Worm (Caenorhabditis elegans) whole organism, L4 larva: Measurements from ENCODE around the gene emc-2.
A peak's percentile ranks its signal among the peaks of the same experiment; 100 is the strongest.

Experiments
- F37D6.2 ChIP-seq: sonication (generic microtip); optimal IDR thresholded peaks from 2 replicates; lab custom pipeline; 2016; ENCODE audit warnings: mild to moderate bottlenecking, missing genetic modification characterization, missing compliant biosample characterization
- F44E2.7 ChIP-seq: fragments of 200-800 bp; sonication (Bioruptor generic); IDR thresholded peaks from 2 replicates; pipeline ENCODE4 v2.1.2; 2022; ENCODE audit warnings: missing genetic modification characterization, missing compliant biosample characterization
- F49E8.2 ChIP-seq: sonication (generic microtip); optimal IDR thresholded peaks from 2 replicates; lab custom pipeline; 2016; ENCODE audit warnings: missing compliant biosample characterization, mild to moderate bottlenecking, missing genetic modification characterization, borderline replicate concordance
- R02D3.7 ChIP-seq: fragments of 150-350 bp; sonication (generic microtip); optimal IDR thresholded peaks from 3 replicates; lab custom pipeline; 2014; ENCODE audit warnings: missing biosample characterization, missing genetic modification characterization
- T26A8.4 ChIP-seq: fragments of 200-800 bp; sonication (Bioruptor generic); IDR thresholded peaks from 2 replicates; pipeline ENCODE4 v1.3.6; 2022; ENCODE audit warnings: missing genetic modification characterization, missing compliant biosample characterization
- Y48G9A.11 ChIP-seq: fragments of 200-800 bp; sonication (Bioruptor generic); IDR thresholded peaks from 2 replicates; pipeline ENCODE4 v1.3.6; 2022; ENCODE audit warnings: missing genetic modification reagents, missing genetic modification characterization, missing compliant biosample characterization
- Y5F2A.4 ChIP-seq: fragments of 200-800 bp; sonication (Bioruptor generic); optimal IDR thresholded peaks from 2 replicates; lab custom pipeline; 2018; ENCODE audit warnings: mild to moderate bottlenecking, missing genetic modification characterization, missing compliant biosample characterization
- aly-2 ChIP-seq: sonication (generic microtip); optimal IDR thresholded peaks from 2 replicates; lab custom pipeline; 2018; ENCODE audit warnings: missing biosample characterization, missing genetic modification characterization
- ama-1 ChIP-seq: fragments of 150-350 bp; optimal IDR thresholded peaks from 2 replicates; lab custom pipeline; 2014; ENCODE audit warnings: inconsistent platforms, mixed read lengths
- arid-1 ChIP-seq: fragments of 200-800 bp; sonication (Bioruptor generic); conservative IDR thresholded peaks from 2 replicates; pipeline ENCODE4 v1.3.6; 2022; ENCODE audit warnings: missing genetic modification reagents, missing genetic modification characterization, missing compliant biosample characterization
- attf-4 ChIP-seq: sonication (generic microtip); optimal IDR thresholded peaks from 3 replicates; lab custom pipeline; 2017; ENCODE audit warnings: missing biosample characterization, missing genetic modification characterization
- ceh-20 ChIP-seq: fragments of 200-800 bp; sonication (Bioruptor generic); IDR thresholded peaks from 2 replicates; pipeline ENCODE4 v1.3.6; 2022; ENCODE audit warnings: missing genetic modification reagents, missing genetic modification characterization, missing compliant biosample characterization
- ceh-82 ChIP-seq: sonication (generic microtip); optimal IDR thresholded peaks from 2 replicates; lab custom pipeline; 2017; ENCODE audit warnings: missing biosample characterization, missing genetic modification characterization
- cey-2 ChIP-seq: sonication (generic microtip); optimal IDR thresholded peaks from 3 replicates; lab custom pipeline; 2017; ENCODE audit warnings: missing genetic modification characterization, mild to moderate bottlenecking, missing compliant biosample characterization, antibody characterized with exemption, borderline replicate concordance; ENCODE audit not compliant: insufficient read depth
- daf-12 ChIP-seq: fragments of 150-350 bp; optimal IDR thresholded peaks from 2 replicates; lab custom pipeline; 2014; ENCODE audit warnings: missing biosample characterization, missing genetic modification reagents, missing genetic modification characterization
- daf-19 ChIP-seq: fragments of 200-800 bp; sonication (Bioruptor generic); conservative IDR thresholded peaks from 2 replicates; pipeline ENCODE4 v1.3.6; 2022; ENCODE audit warnings: missing genetic modification characterization, missing compliant biosample characterization
- daf-8 ChIP-seq: fragments of 200-800 bp; sonication (Bioruptor generic); IDR thresholded peaks from 2 replicates; pipeline ENCODE4 v1.3.6; 2022; ENCODE audit warnings: missing genetic modification characterization, missing compliant biosample characterization
- dmd-9 ChIP-seq: fragments of 200-800 bp; sonication (Bioruptor generic); IDR thresholded peaks from 2 replicates; pipeline ENCODE4 v1.3.6; 2022; ENCODE audit warnings: missing genetic modification reagents, missing genetic modification characterization, missing compliant biosample characterization
- dpl-1 ChIP-seq: fragments of 150-350 bp; optimal IDR thresholded peaks from 2 replicates; lab custom pipeline; 2014; ENCODE audit warnings: missing biosample characterization, missing genetic modification reagents, missing genetic modification characterization
- egl-43 ChIP-seq: fragments of 200-800 bp; sonication (Bioruptor generic); IDR thresholded peaks from 2 replicates; pipeline ENCODE4 v1.3.6; 2022; ENCODE audit warnings: missing genetic modification reagents, missing genetic modification characterization, missing compliant biosample characterization
- fkh-10 ChIP-seq: fragments of 150-350 bp; optimal IDR thresholded peaks from 2 replicates; lab custom pipeline; 2014; ENCODE audit warnings: missing biosample characterization, missing genetic modification reagents, missing genetic modification characterization
- fos-1 ChIP-seq: fragments of 150-350 bp; optimal IDR thresholded peaks from 2 replicates; lab custom pipeline; 2014; ENCODE audit warnings: missing biosample characterization, missing genetic modification characterization
- gei-8 ChIP-seq: fragments of 200-800 bp; sonication (Bioruptor generic); optimal IDR thresholded peaks from 2 replicates; lab custom pipeline; 2018; ENCODE audit warnings: mild to moderate bottlenecking, missing genetic modification characterization, missing compliant biosample characterization
- lim-7 ChIP-seq: fragments of 200-800 bp; sonication (Bioruptor generic); IDR thresholded peaks from 2 replicates; pipeline ENCODE4 v1.3.6; 2022; ENCODE audit warnings: missing genetic modification characterization, missing compliant biosample characterization
- lin-13 ChIP-seq: fragments of 150-350 bp; optimal IDR thresholded peaks from 2 replicates; lab custom pipeline; 2014; ENCODE audit warnings: missing biosample characterization, missing genetic modification reagents, missing genetic modification characterization
- lin-15B ChIP-seq: fragments of 150-350 bp; sonication (generic microtip); optimal IDR thresholded peaks from 3 replicates; lab custom pipeline; 2014; ENCODE audit warnings: missing biosample characterization, missing genetic modification characterization
- lin-29 ChIP-seq: fragments of 200-800 bp; sonication (Bioruptor generic); IDR thresholded peaks from 2 replicates; pipeline ENCODE4 v1.3.6; 2022; ENCODE audit warnings: missing genetic modification reagents, missing genetic modification characterization, missing compliant biosample characterization
- lin-39 ChIP-seq: fragments of 150-350 bp; optimal IDR thresholded peaks from 2 replicates; lab custom pipeline; 2014; ENCODE audit warnings: missing biosample characterization, missing genetic modification reagents, missing genetic modification characterization
- lir-3 ChIP-seq: sonication (generic microtip); optimal IDR thresholded peaks from 2 replicates; lab custom pipeline; 2016; ENCODE audit warnings: mild to moderate bottlenecking, missing genetic modification characterization, missing compliant biosample characterization
- lsy-2 ChIP-seq, 2 experiments: fragments of 150-350 bp in 1 of 2; sonication (generic microtip) in 1 of 2; optimal IDR thresholded peaks; 2 replicates each; lab custom pipeline; 2014 to 2017; ENCODE audit warnings: missing biosample characterization in 2 of 2, missing genetic modification characterization in 2 of 2
- mdl-1 ChIP-seq, 2 experiments: fragments of 150-350 bp in 1 of 2; sonication (generic microtip) in 1 of 2; optimal IDR thresholded peaks; 2 replicates each; lab custom pipeline; 2014 to 2017; ENCODE audit warnings: missing biosample characterization in 2 of 2, missing genetic modification characterization in 2 of 2
- mxl-2 ChIP-seq: fragments of 200-800 bp; sonication (Bioruptor generic); conservative IDR thresholded peaks from 2 replicates; pipeline ENCODE4 v1.3.6; 2022; ENCODE audit warnings: missing genetic modification reagents, missing genetic modification characterization, missing compliant biosample characterization
- nhr-102 ChIP-seq: sonication (generic microtip); optimal IDR thresholded peaks from 2 replicates; lab custom pipeline; 2016; ENCODE audit warnings: mild to moderate bottlenecking, missing genetic modification characterization, moderate library complexity, missing compliant biosample characterization
- nhr-111 ChIP-seq: fragments of 200-800 bp; sonication (Bioruptor generic); optimal IDR thresholded peaks from 2 replicates; lab custom pipeline; 2018; ENCODE audit warnings: mild to moderate bottlenecking, missing genetic modification characterization, missing compliant biosample characterization
- nhr-237 ChIP-seq: sonication (generic microtip); optimal IDR thresholded peaks from 2 replicates; lab custom pipeline; 2017; ENCODE audit warnings: missing biosample characterization, missing genetic modification characterization
- nhr-25 ChIP-seq: sonication (generic microtip); optimal IDR thresholded peaks from 2 replicates; lab custom pipeline; 2017; ENCODE audit warnings: missing genetic modification characterization, mild to moderate bottlenecking, missing compliant biosample characterization, antibody characterized with exemption, moderate library complexity, borderline replicate concordance; ENCODE audit not compliant: insufficient read depth
- nhr-41 ChIP-seq: fragments of 200-800 bp; sonication (Bioruptor generic); IDR thresholded peaks from 2 replicates; pipeline ENCODE4 v1.3.6; 2022; ENCODE audit warnings: missing genetic modification reagents, missing genetic modification characterization, missing compliant biosample characterization
- nhr-42 ChIP-seq: fragments of 200-800 bp; sonication (Bioruptor generic); IDR thresholded peaks from 2 replicates; pipeline ENCODE4 v1.3.6; 2022; ENCODE audit warnings: missing genetic modification characterization, missing compliant biosample characterization
- nhr-76 ChIP-seq: fragments of 150-350 bp; optimal IDR thresholded peaks from 2 replicates; lab custom pipeline; 2014; ENCODE audit warnings: missing biosample characterization, missing genetic modification characterization
- pqm-1 ChIP-seq: sonication (generic microtip); optimal IDR thresholded peaks from 2 replicates; lab custom pipeline; 2017; ENCODE audit warnings: missing biosample characterization, missing genetic modification characterization
- saeg-2 ChIP-seq: fragments of 200-800 bp; sonication (Bioruptor generic); IDR thresholded peaks from 2 replicates; pipeline ENCODE4 v1.3.6; 2022; ENCODE audit warnings: missing genetic modification reagents, missing genetic modification characterization, missing compliant biosample characterization
- skn-1 ChIP-seq: fragments of 150-350 bp; optimal IDR thresholded peaks from 2 replicates; lab custom pipeline; 2014; ENCODE audit warnings: missing biosample characterization, missing genetic modification characterization
- snpc-1.2 ChIP-seq: fragments of 200-800 bp; sonication (Bioruptor generic); IDR thresholded peaks from 2 replicates; pipeline ENCODE4 v1.3.6; 2022; ENCODE audit warnings: missing genetic modification reagents, missing genetic modification characterization, missing compliant biosample characterization
- snpc-4 ChIP-seq: fragments of 150-350 bp; optimal IDR thresholded peaks from 2 replicates; lab custom pipeline; 2014; ENCODE audit warnings: missing biosample characterization, missing genetic modification characterization
- spr-3 ChIP-seq: fragments of 200-800 bp; sonication (Bioruptor generic); optimal IDR thresholded peaks from 2 replicates; lab custom pipeline; 2018; ENCODE audit warnings: mild to moderate bottlenecking, missing genetic modification characterization, missing compliant biosample characterization
- tag-97 ChIP-seq: fragments of 200-800 bp; sonication (Bioruptor generic); IDR thresholded peaks from 2 replicates; pipeline ENCODE4 v1.3.6; 2022; ENCODE audit warnings: missing genetic modification characterization, missing compliant biosample characterization
- tra-1 ChIP-seq: fragments of 200-800 bp; sonication (Bioruptor generic); IDR thresholded peaks from 2 replicates; pipeline ENCODE4 v1.3.6; 2022; ENCODE audit warnings: missing genetic modification reagents, missing genetic modification characterization, missing compliant biosample characterization
- unc-39 ChIP-seq: sonication (generic microtip); optimal IDR thresholded peaks from 2 replicates; lab custom pipeline; 2017; ENCODE audit warnings: missing biosample characterization, missing genetic modification characterization
- zfp-2 ChIP-seq: sonication (generic microtip); optimal IDR thresholded peaks from 2 replicates; lab custom pipeline; 2016; ENCODE audit warnings: mild to moderate bottlenecking, missing genetic modification characterization, missing compliant biosample characterization
- zip-2 ChIP-seq: fragments of 150-350 bp; optimal IDR thresholded peaks from 2 replicates; lab custom pipeline; 2014; ENCODE audit warnings: missing biosample characterization, missing genetic modification characterization
- ztf-11 ChIP-seq: fragments of 150-350 bp; optimal IDR thresholded peaks from 2 replicates; lab custom pipeline; 2014; ENCODE audit warnings: missing biosample characterization, missing genetic modification characterization
- ztf-7 ChIP-seq: fragments of 150-350 bp; optimal IDR thresholded peaks from 2 replicates; lab custom pipeline; 2014; ENCODE audit warnings: missing biosample characterization, missing genetic modification characterization

Gene emc-2

ce11 chrII:1320412-1320811 lies 14.5 kb upstream of the emc-2 start (continued):
- TF ChIP-seq attf-4 (tag; lab: Kevin White, UChicago): no peak
- TF ChIP-seq lir-3 (tag; lab: Kevin White, UChicago): peak; percentile 1
- 0 out of 2 replicates have a peak, but pooled peaks have one; percentile 49 for TF ChIP-seq tag-97 (GFP tag; lab: Robert Waterston, UW)
- no peak for TF ChIP-seq unc-39 (tag; lab: Kevin White, UChicago)
- no peak for TF ChIP-seq R02D3.7 (tag; lab: Kevin White, UChicago)
- peak; percentile 15 for TF ChIP-seq nhr-111 (GFP tag; lab: Kevin White, UChicago)
- TF ChIP-seq nhr-42: peak; percentile 94
- peak; percentile 19 to 67 for TF ChIP-seq mdl-1 (tag; optimal IDR thresholded peaks at IDR 0.05; lab: Kevin White, UChicago)
- peak; percentile 93 for TF ChIP-seq Y48G9A.11 (GFP tag; lab: Robert Waterston, UW)
- peak; percentile 40 for TF ChIP-seq pqm-1 (tag; lab: Kevin White, UChicago)
- TF ChIP-seq daf-8 (GFP tag; lab: Robert Waterston, UW): no peak
- no peak for TF ChIP-seq fos-1 (tag; lab: Kevin White, UChicago)
- peak; percentile 99 for TF ChIP-seq dpl-1 (GFP tag; lab: Kevin White, UChicago)
- TF ChIP-seq dmd-9 (GFP tag; lab: Robert Waterston, UW): peak; percentile 83
- peak; percentile 62 for TF ChIP-seq ztf-7
- peak; percentile 90 for TF ChIP-seq saeg-2
- TF ChIP-seq ceh-82 (tag; lab: Kevin White, UChicago): peak; percentile 42
- peak; percentile 78 for TF ChIP-seq fkh-10
- peak; percentile 65 for TF ChIP-seq nhr-76
- TF ChIP-seq F44E2.7 (GFP tag; lab: Robert Waterston, UW): no peak
- no peak for TF ChIP-seq lin-39 (tag; lab: Kevin White, UChicago)
- peak; percentile 20 for TF ChIP-seq snpc-4 (tag; lab: Kevin White, UChicago)
- no peak for TF ChIP-seq skn-1 (tag; lab: Kevin White, UChicago)
- peak; percentile 56 for TF ChIP-seq Y5F2A.4 (GFP tag; lab: Kevin White, UChicago)
- TF ChIP-seq egl-43 (GFP tag; lab: Robert Waterston, UW): peak; percentile 92
- TF ChIP-seq ceh-20 (GFP tag; lab: Robert Waterston, UW): peak; percentile 97
- peak; percentile 96 for TF ChIP-seq T26A8.4 (GFP tag; lab: Robert Waterston, UW)
- peak; percentile 94 for TF ChIP-seq ama-1 (lab: Kevin White, UChicago)
- peak; percentile 95 for TF ChIP-seq tra-1 (GFP tag; lab: Robert Waterston, UW)
- no peak for TF ChIP-seq nhr-237 (tag; lab: Kevin White, UChicago)
- peak; percentile 77 for TF ChIP-seq zip-2 (tag; lab: Kevin White, UChicago)
- TF ChIP-seq lsy-2 (tag; optimal IDR thresholded peaks at IDR 0.05; lab: Kevin White, UChicago): peak; percentile 83 to 97
- TF ChIP-seq nhr-102 (tag; lab: Kevin White, UChicago): peak; percentile 94
- peak; percentile 69 for TF ChIP-seq gei-8 (GFP tag; lab: Kevin White, UChicago)
- TF ChIP-seq lin-13 (GFP tag; lab: Kevin White, UChicago): peak; percentile 98
- peak; percentile 86 for TF ChIP-seq lin-15B (tag; lab: Kevin White, UChicago)
- TF ChIP-seq F49E8.2: peak; percentile 90
- no peak for TF ChIP-seq cey-2
- TF ChIP-seq F37D6.2 (tag; lab: Kevin White, UChicago): peak; percentile 90
- TF ChIP-seq aly-2 (tag; lab: Kevin White, UChicago): peak; percentile 21
- TF ChIP-seq nhr-25 (tag; lab: Kevin White, UChicago): peak; percentile 93
- peak; percentile 98 for TF ChIP-seq zfp-2 (tag; lab: Kevin White, UChicago)
- TF ChIP-seq nhr-41: 0 out of 2 replicates have a peak, but pooled peaks have one; percentile 59
- peak; percentile 96 for TF ChIP-seq spr-3 (GFP tag; lab: Kevin White, UChicago)
- TF ChIP-seq arid-1 (GFP tag; lab: Robert Waterston, UW): peak; percentile 93
- TF ChIP-seq lim-7 (GFP tag; lab: Robert Waterston, UW): peak; percentile 71
- no peak for TF ChIP-seq daf-19 (GFP tag; lab: Robert Waterston, UW)
- TF ChIP-seq daf-12: no peak
- no peak for TF ChIP-seq ztf-11 (tag; lab: Kevin White, UChicago)
- TF ChIP-seq snpc-1.2 (GFP tag; lab: Robert Waterston, UW): peak; percentile 80
- peak; percentile 85 for TF ChIP-seq lin-29 (GFP tag; lab: Robert Waterston, UW)
- 0 out of 2 replicates have a peak, but pooled peaks have one; percentile 46 for TF ChIP-seq mxl-2 (GFP tag; lab: Robert Waterston, UW)
